Worm (Caenorhabditis elegans): ENCODE results near the gene atat-2.

- TF ChIP-seq ztf-29 (GFP tag; IDR thresholded peaks at IDR 0.05) (no peak), tab-1 (GFP tag; IDR thresholded peaks at IDR 0.05) (no peak), ref-1 (GFP tag; conservative IDR thresholded peaks at IDR 0.05) (no peak), med-1 (GFP tag; optimal IDR thresholded peaks at IDR 0.05; ENCODE audit: insufficient read depth) (no peak)
Observed at ce11 chrX:5868030-5868429, 19.1 kb downstream of the atat-2 start.
